Worm (Caenorhabditis elegans): ENCODE measurements around the gene M04C3.2.

The M04C3.2 gene

ce11 chrV:19462020-19462419 is 13.3 kb upstream of the M04C3.2 start, which contains the start of gene Y43F8B.15 (continued):
- TF ChIP-seq ztf-16 (tag; optimal IDR thresholded peaks at IDR 0.05) = no peak

- no peak for TF ChIP-seq ceh-19 (GFP tag; optimal IDR thresholded peaks at IDR 0.05)
- no peak for TF ChIP-seq pqm-1 (tag; optimal IDR thresholded peaks at IDR 0.05)
- no peak for TF ChIP-seq tbx-7 (tag; optimal IDR thresholded peaks at IDR 0.05)
- no peak for TF ChIP-seq nhr-232 (tag; optimal IDR thresholded peaks at IDR 0.05)
- no peak for TF ChIP-seq lim-6 (tag; optimal IDR thresholded peaks at IDR 0.05)
- TF ChIP-seq ceh-30 (tag; optimal IDR thresholded peaks at IDR 0.05) = no peak
- TF ChIP-seq gmeb-2 (tag; optimal IDR thresholded peaks at IDR 0.05) = no peak
- no peak for TF ChIP-seq ceh-45 (GFP tag; IDR thresholded peaks at IDR 0.05)
- no peak for TF ChIP-seq zip-5 (tag; optimal IDR thresholded peaks at IDR 0.05)
- TF ChIP-seq ama-1 (optimal IDR thresholded peaks at IDR 0.05) = no peak
- no peak for TF ChIP-seq K02D7.2 (tag; optimal IDR thresholded peaks at IDR 0.05)
- no peak for TF ChIP-seq sdc-2 (tag; optimal IDR thresholded peaks at IDR 0.05)
- no peak for TF ChIP-seq eyg-1 (tag; optimal IDR thresholded peaks at IDR 0.05)
- no peak for TF ChIP-seq C08G9.2 (tag; optimal IDR thresholded peaks at IDR 0.05)
- TF ChIP-seq pat-9 (tag; optimal IDR thresholded peaks at IDR 0.05) = no peak
- TF ChIP-seq unc-42 (tag; optimal IDR thresholded peaks at IDR 0.05) = no peak
- TF ChIP-seq fkh-6 (tag; optimal IDR thresholded peaks at IDR 0.05) = no peak
- TF ChIP-seq ceh-9 (tag; optimal IDR thresholded peaks at IDR 0.05) = no peak
- TF ChIP-seq elt-4 (tag; optimal IDR thresholded peaks at IDR 0.05) = no peak
Observed at ce11 chrV:19457120-19457519, 8.4 kb upstream of the M04C3.2 start, which contains the start of gene Y43F8B.24. Gene Y43F8B.24, plus strand, starts transcription at chrV:19457420.

DNA sequence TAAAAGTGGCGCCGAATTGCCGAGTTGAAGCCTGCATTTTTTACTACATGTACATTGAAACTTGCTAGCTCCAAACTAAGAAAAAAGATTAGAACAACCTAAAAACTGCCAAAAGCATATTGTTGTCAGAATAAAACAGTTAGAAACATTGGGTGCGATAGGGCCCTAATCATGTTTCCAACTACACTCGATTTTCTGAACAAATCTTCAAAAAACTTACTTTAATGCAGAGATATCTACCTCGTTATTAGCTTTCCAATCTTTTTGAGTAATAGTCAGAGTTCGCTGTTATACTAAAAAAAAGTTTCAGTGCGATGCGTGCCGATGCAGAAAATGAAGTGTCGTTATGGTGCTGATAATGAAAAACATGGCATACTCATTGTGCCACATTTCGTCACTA is 6.9 kb upstream of the M04C3.2 start, which contains the start of the genes Y43F8B.13 and Y43F8B.14:
TSS of gene Y43F8B.13 (plus strand) at position 301 of the 400 bp plus-strand sequence.
TSS of gene Y43F8B.14 (minus strand) at position 322 of the 400 bp plus-strand sequence.
- TF ChIP-seq K09A11.1 (tag; optimal IDR thresholded peaks at IDR 0.05; ENCODE audit: insufficient read depth) = no peak
- TF ChIP-seq sox-2 (GFP tag; IDR thresholded peaks at IDR 0.05) = no peak
- TF ChIP-seq T23F11.4 (GFP tag; optimal IDR thresholded peaks at IDR 0.05) = no peak
- TF ChIP-seq tbx-7 (tag; optimal IDR thresholded peaks at IDR 0.05) = no peak
- no peak for TF ChIP-seq sdc-2 (tag; optimal IDR thresholded peaks at IDR 0.05)
- no peak for TF ChIP-seq eyg-1 (tag; optimal IDR thresholded peaks at IDR 0.05)
- TF ChIP-seq nfya-1 (tag; optimal IDR thresholded peaks at IDR 0.05) = no peak
- TF ChIP-seq ceh-2 (tag; optimal IDR thresholded peaks at IDR 0.05) = no peak
- no peak for TF ChIP-seq hlh-15 (tag; optimal IDR thresholded peaks at IDR 0.05)
- TF ChIP-seq odd-2 (tag; optimal IDR thresholded peaks at IDR 0.05) = no peak

DNA sequence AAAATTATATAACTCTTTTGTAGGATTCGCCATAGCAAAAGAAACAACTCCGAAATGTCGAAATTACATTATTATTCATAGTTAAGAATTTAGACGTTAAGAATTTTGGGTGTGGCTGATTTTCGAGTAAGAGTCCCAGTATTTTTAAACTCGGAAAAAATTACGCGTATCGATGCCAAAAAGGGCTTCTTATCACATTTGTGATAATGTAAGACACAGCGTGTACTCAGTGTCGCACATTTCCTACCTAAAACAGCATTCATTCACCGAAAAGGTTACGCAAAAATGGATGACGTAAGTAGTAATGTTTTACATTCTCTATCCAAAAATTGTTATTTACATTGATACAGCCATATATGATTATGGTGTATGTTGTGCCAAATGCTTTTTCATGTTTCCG is 839 bp upstream of the M04C3.2 start, which contains the start of gene M04C3.5:
TSS of gene M04C3.5 (plus strand) at position 190 of the 400 bp plus-strand sequence.
- peak; percentile 8 for TF ChIP-seq elt-2 (tag; optimal IDR thresholded peaks at IDR 0.05)
- no peak for TF ChIP-seq nhr-11 (tag; optimal IDR thresholded peaks at IDR 0.05)

DNA sequence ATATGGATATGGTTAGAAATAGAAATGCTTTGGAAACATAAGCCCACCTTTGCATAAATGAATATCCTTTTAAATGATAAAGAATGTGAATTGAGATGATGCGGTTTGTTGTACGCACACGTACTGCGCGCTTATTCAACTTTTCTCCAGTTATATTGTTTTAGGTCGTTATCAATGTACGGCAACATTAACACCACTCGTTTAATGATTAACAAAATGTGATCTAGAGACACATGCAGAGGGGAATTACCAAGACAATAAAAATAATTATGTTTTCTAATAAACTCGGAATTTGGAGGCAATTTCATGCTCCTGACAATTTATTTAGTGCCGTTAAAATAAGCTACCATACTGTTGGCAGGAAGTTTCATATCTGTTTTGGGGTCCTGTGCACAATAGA is 3.3 kb downstream of the M04C3.2 start, which contains the start of gene M04C3.1:
TSS of gene M04C3.1 (minus strand) at position 164 of the 400 bp plus-strand sequence.
- TF ChIP-seq unc-3 (GFP tag; conservative IDR thresholded peaks at IDR 0.05) (no peak), unc-3 (tag; optimal IDR thresholded peaks at IDR 0.05) (no peak), unc-42 (tag; optimal IDR thresholded peaks at IDR 0.05) (no peak), unc-86 (tag; optimal IDR thresholded peaks at IDR 0.05) (no peak), ceh-30 (tag; optimal IDR thresholded peaks at IDR 0.05) (no peak), ahr-1 (tag; optimal IDR thresholded peaks at IDR 0.05) (no peak), ztf-16 (tag; optimal IDR thresholded peaks at IDR 0.05) (no peak), F13H6.1 (tag; optimal IDR thresholded peaks at IDR 0.05) (no peak), K02D7.2 (tag; optimal IDR thresholded peaks at IDR 0.05) (no peak), rnt-1 (tag; optimal IDR thresholded peaks at IDR 0.05) (no peak)

Data from whole organism, late embryonic.